Worm (Caenorhabditis elegans) whole organism, L1 larva: Measurements from ENCODE around the gene str-5.

Experiments used
- C04F5.9 ChIP-seq: sonication (generic microtip); optimal IDR thresholded peaks from 2 replicates; lab custom pipeline; 2016; ENCODE audit warnings: missing genetic modification characterization, missing compliant biosample characterization
- Y116A8C.19 ChIP-seq: sonication (generic microtip); optimal IDR thresholded peaks from 2 replicates; lab custom pipeline; 2016; ENCODE audit warnings: missing compliant biosample characterization, missing genetic modification characterization, borderline replicate concordance
- blmp-1 ChIP-seq: fragments of 150-350 bp; optimal IDR thresholded peaks from 2 replicates; lab custom pipeline; 2014; ENCODE audit warnings: missing biosample characterization, missing genetic modification characterization
- ceh-8 ChIP-seq: fragments of 200-800 bp; sonication (Bioruptor generic); optimal IDR thresholded peaks from 2 replicates; lab custom pipeline; 2018; ENCODE audit warnings: mild to moderate bottlenecking, missing genetic modification characterization, moderate library complexity, missing compliant biosample characterization
- ceh-82 ChIP-seq, 3 experiments: fragments of 150-350 bp in 1 of 3; sonication (generic microtip) in 2 of 3; optimal IDR thresholded peaks; 2 replicates each; lab custom pipeline; 2014 to 2017; ENCODE audit warnings: missing biosample characterization in 3 of 3, missing genetic modification characterization in 3 of 3
- ceh-88 ChIP-seq: fragments of 200-800 bp; sonication (Bioruptor generic); IDR thresholded peaks from 2 replicates; pipeline ENCODE4 v1.3.6; 2022; ENCODE audit warnings: missing genetic modification characterization, missing compliant biosample characterization
- ceh-90 ChIP-seq: sonication (generic microtip); optimal IDR thresholded peaks from 2 replicates; lab custom pipeline; 2016; ENCODE audit warnings: missing genetic modification characterization, missing compliant biosample characterization
- ces-1 ChIP-seq: fragments of 150-350 bp; optimal IDR thresholded peaks from 2 replicates; lab custom pipeline; 2014; ENCODE audit warnings: missing biosample characterization, missing genetic modification reagents, missing genetic modification characterization
- efl-1 ChIP-seq, 4 experiments: fragments of 150-350 bp; optimal IDR thresholded peaks in 3 of 4; peaks in 1 of 4; 1 replicate in 1 of 4; 2 replicates in 3 of 4; lab custom pipeline; 2014; ENCODE audit warnings: missing biosample characterization in 2 of 4, missing genetic modification characterization in 2 of 4, missing genetic modification reagents in 2 of 4
- efl-3 ChIP-seq: fragments of 200-800 bp; sonication (Bioruptor generic); optimal IDR thresholded peaks from 2 replicates; lab custom pipeline; 2018; ENCODE audit warnings: mild to moderate bottlenecking, missing genetic modification characterization, missing compliant biosample characterization
- egl-13 ChIP-seq: sonication (generic microtip); optimal IDR thresholded peaks from 2 replicates; lab custom pipeline; 2016; ENCODE audit warnings: missing genotype, missing genetic modification reagents, missing genetic modification characterization, missing compliant biosample characterization
- fkh-4 ChIP-seq: sonication (generic microtip); optimal IDR thresholded peaks from 2 replicates; lab custom pipeline; 2016; ENCODE audit warnings: missing compliant biosample characterization, missing genetic modification characterization, borderline replicate concordance
- hpl-2 ChIP-seq: fragments of 150-350 bp; optimal IDR thresholded peaks from 2 replicates; lab custom pipeline; 2014; ENCODE audit warnings: missing biosample characterization, missing genetic modification reagents, missing genetic modification characterization
- isw-1 ChIP-seq: fragments of 200-800 bp; sonication (Bioruptor generic); IDR thresholded peaks from 2 replicates; pipeline ENCODE4 v1.3.6; 2022; ENCODE audit warnings: missing genetic modification characterization, missing compliant biosample characterization
- jun-1 ChIP-seq: fragments of 150-350 bp; optimal IDR thresholded peaks from 2 replicates; lab custom pipeline; 2014; ENCODE audit warnings: missing biosample characterization, missing genetic modification reagents, missing genetic modification characterization
- lin-14 ChIP-seq: fragments of 200-800 bp; sonication (Bioruptor generic); optimal IDR thresholded peaks from 2 replicates; lab custom pipeline; 2018; ENCODE audit warnings: mild to moderate bottlenecking, missing genetic modification characterization, moderate library complexity, missing compliant biosample characterization
- lin-15B ChIP-seq: fragments of 150-350 bp; sonication (generic microtip); optimal IDR thresholded peaks from 3 replicates; lab custom pipeline; 2014; ENCODE audit warnings: missing biosample characterization, missing genetic modification characterization
- lin-35 ChIP-seq, 2 experiments: fragments of 150-350 bp; optimal IDR thresholded peaks; 2 replicates each; lab custom pipeline; 2014; ENCODE audit warnings: missing biosample characterization in 2 of 2, missing genetic modification characterization in 2 of 2, missing genetic modification reagents in 2 of 2
- lin-39 ChIP-seq: fragments of 150-350 bp; optimal IDR thresholded peaks from 2 replicates; lab custom pipeline; 2014; ENCODE audit warnings: missing biosample characterization, missing genetic modification reagents, missing genetic modification characterization
- lsy-2 ChIP-seq, 2 experiments: fragments of 150-350 bp; optimal IDR thresholded peaks; 2 replicates each; lab custom pipeline; 2014; ENCODE audit warnings: missing biosample characterization in 2 of 2, missing genetic modification characterization in 2 of 2
- mab-9 ChIP-seq: fragments of 200-800 bp; sonication (Bioruptor generic); IDR thresholded peaks from 2 replicates; pipeline ENCODE4 v1.3.6; 2022; ENCODE audit warnings: missing genetic modification reagents, missing genetic modification characterization, missing compliant biosample characterization
- mep-1 ChIP-seq: fragments of 150-350 bp; optimal IDR thresholded peaks from 2 replicates; lab custom pipeline; 2014; ENCODE audit warnings: missing biosample characterization, missing genetic modification characterization
- nhr-11 ChIP-seq: fragments of 150-350 bp; optimal IDR thresholded peaks from 2 replicates; lab custom pipeline; 2014; ENCODE audit warnings: missing biosample characterization, missing genetic modification characterization
- nhr-19 ChIP-seq: fragments of 200-800 bp; sonication (Bioruptor generic); conservative IDR thresholded peaks from 2 replicates; pipeline ENCODE4 v1.3.6; 2022; ENCODE audit warnings: missing genetic modification characterization, missing compliant biosample characterization
- nhr-20 ChIP-seq: sonication (generic microtip); optimal IDR thresholded peaks from 2 replicates; lab custom pipeline; 2016; ENCODE audit warnings: mild to moderate bottlenecking, missing genetic modification characterization, missing compliant biosample characterization
- nhr-28 ChIP-seq: fragments of 150-350 bp; optimal IDR thresholded peaks from 2 replicates; lab custom pipeline; 2014; ENCODE audit warnings: missing biosample characterization, missing genetic modification characterization
- nhr-90 ChIP-seq: sonication (generic microtip); optimal IDR thresholded peaks from 2 replicates; lab custom pipeline; 2016; ENCODE audit warnings: mild to moderate bottlenecking, missing genetic modification characterization, missing compliant biosample characterization; ENCODE audit not compliant: poor library complexity
- pag-3 ChIP-seq: sonication (generic microtip); optimal IDR thresholded peaks from 2 replicates; lab custom pipeline; 2017; ENCODE audit warnings: missing genetic modification characterization, mild to moderate bottlenecking, missing compliant biosample characterization, antibody characterized with exemption, borderline replicate concordance; ENCODE audit not compliant: insufficient read depth
- pax-3 ChIP-seq: fragments of 200-800 bp; sonication (Bioruptor generic); optimal IDR thresholded peaks from 2 replicates; lab custom pipeline; 2018; ENCODE audit warnings: mild to moderate bottlenecking, missing genetic modification characterization, moderate library complexity, missing compliant biosample characterization
- pqm-1 ChIP-seq: sonication (generic microtip); optimal IDR thresholded peaks from 3 replicates; lab custom pipeline; 2017; ENCODE audit warnings: missing biosample characterization, missing genetic modification characterization
- rnt-1 ChIP-seq: sonication (generic microtip); optimal IDR thresholded peaks from 2 replicates; lab custom pipeline; 2016; ENCODE audit warnings: mild to moderate bottlenecking, missing genetic modification characterization, moderate library complexity, missing compliant biosample characterization
- snpc-4 ChIP-seq: fragments of 150-350 bp; optimal IDR thresholded peaks from 2 replicates; lab custom pipeline; 2014; ENCODE audit warnings: missing biosample characterization, missing genetic modification characterization
- snu-23 ChIP-seq: sonication (generic microtip); optimal IDR thresholded peaks from 2 replicates; lab custom pipeline; 2016; ENCODE audit warnings: missing genetic modification characterization, missing compliant biosample characterization
- sox-4 ChIP-seq: sonication (generic microtip); optimal IDR thresholded peaks from 2 replicates; lab custom pipeline; 2016; ENCODE audit warnings: missing genetic modification characterization, missing compliant biosample characterization
- sup-37 ChIP-seq: fragments of 200-800 bp; sonication (Bioruptor generic); optimal IDR thresholded peaks from 2 replicates; lab custom pipeline; 2018; ENCODE audit warnings: mild to moderate bottlenecking, missing genetic modification characterization, missing compliant biosample characterization
- swsn-7 ChIP-seq: sonication (generic microtip); optimal IDR thresholded peaks from 2 replicates; lab custom pipeline; 2016; ENCODE audit warnings: missing genetic modification characterization, missing compliant biosample characterization
- unc-130 ChIP-seq: fragments of 150-350 bp; optimal IDR thresholded peaks from 2 replicates; lab custom pipeline; 2017; ENCODE audit warnings: missing biosample characterization, missing genetic modification characterization, inconsistent platforms
- unc-30 ChIP-seq: sonication (generic microtip); optimal IDR thresholded peaks from 2 replicates; lab custom pipeline; 2017; ENCODE audit warnings: missing biosample characterization, missing genetic modification characterization
- unc-86 ChIP-seq: sonication (generic microtip); optimal IDR thresholded peaks from 2 replicates; lab custom pipeline; 2016; ENCODE audit warnings: missing genetic modification characterization, missing compliant biosample characterization
- xbp-1 ChIP-seq: sonication (generic microtip); optimal IDR thresholded peaks from 2 replicates; lab custom pipeline; 2016; ENCODE audit warnings: missing genetic modification characterization, missing compliant biosample characterization

The str-5 gene

ce11 chrV:15766122-15766594 is 13.1 kb downstream of the str-5 start, which contains the start of the genes haf-3 and F57A10.2 (continued):
- peak; percentile 85 for TF ChIP-seq mab-9 (GFP tag; lab: Robert Waterston, UW)
- TF ChIP-seq pax-3 (tag; lab: Kevin White, UChicago) = peak; percentile 80
- TF ChIP-seq lin-15B = peak; percentile 88
- peak; percentile 92 for TF ChIP-seq snpc-4 (tag; lab: Kevin White, UChicago)
- TF ChIP-seq lsy-2 (tag; optimal IDR thresholded peaks at IDR 0.05; lab: Kevin White, UChicago) = peak; percentile 94 to 95
- TF ChIP-seq unc-86 (tag; lab: Kevin White, UChicago) = peak; percentile 92
- peak; percentile 95 for TF ChIP-seq swsn-7
- TF ChIP-seq ceh-90 (tag; lab: Kevin White, UChicago) = peak; percentile 60
- TF ChIP-seq efl-3 (GFP tag; lab: Kevin White, UChicago) = peak; percentile 60
- TF ChIP-seq lin-35 (GFP tag; optimal IDR thresholded peaks at IDR 0.05; lab: Kevin White, UChicago) = peak; percentile 99
- peak; percentile 11 for TF ChIP-seq hpl-2 (GFP tag; lab: Kevin White, UChicago)
- peak; percentile 94 for TF ChIP-seq lin-39 (tag; lab: Kevin White, UChicago)
- no peak for TF ChIP-seq pag-3
- peak; percentile 87 for TF ChIP-seq sox-4 (tag; lab: Kevin White, UChicago)
- TF ChIP-seq jun-1 (tag; lab: Kevin White, UChicago) = peak; percentile 82
- peak; percentile 90 for TF ChIP-seq unc-130
- peak; percentile 79 for TF ChIP-seq blmp-1 (tag; lab: Kevin White, UChicago)
- TF ChIP-seq isw-1 (GFP tag; lab: Robert Waterston, UW) = peak; percentile 91
- TF ChIP-seq xbp-1 (tag; lab: Kevin White, UChicago) = peak; percentile 95
- TF ChIP-seq efl-1 (optimal IDR thresholded peaks at IDR 0.05; lab: Kevin White, UChicago) = peak; percentile 97 to 99
- TF ChIP-seq efl-1 (GFP tag; optimal IDR thresholded peaks at IDR 0.05 in 1 of 2; lab: Kevin White, UChicago) = peak; percentile 99 to 100
- TF ChIP-seq nhr-11 (tag; lab: Kevin White, UChicago) = peak; percentile 90
- no peak for TF ChIP-seq Y116A8C.19 (tag; lab: Kevin White, UChicago)
- peak; percentile 39 for TF ChIP-seq nhr-28
- TF ChIP-seq snu-23 = peak; percentile 97
- peak; percentile 95 for TF ChIP-seq lin-14 (GFP tag; lab: Kevin White, UChicago)
- peak; percentile 66 for TF ChIP-seq C04F5.9
- no peak for TF ChIP-seq pqm-1
- TF ChIP-seq ceh-82 (tag; optimal IDR thresholded peaks at IDR 0.05; lab: Kevin White, UChicago) = peak; percentile 96 to 97 (median 97)
- peak; percentile 92 for TF ChIP-seq egl-13 (tag; lab: Kevin White, UChicago)
- no peak for TF ChIP-seq unc-30 (tag; lab: Kevin White, UChicago)
- peak; percentile 96 for TF ChIP-seq nhr-90

ce11 chrV:15767385-15767784 is 14.3 kb downstream of the str-5 start:
- peak; percentile 17; the same call in 1 of the 2 replicates for TF ChIP-seq nhr-19 (GFP tag; lab: Robert Waterston, UW)

- no peak for TF ChIP-seq efl-1 (optimal IDR thresholded peaks at IDR 0.05; lab: Kevin White, UChicago)
- TF ChIP-seq efl-1 (GFP tag; optimal IDR thresholded peaks at IDR 0.05 in 1 of 2; lab: Kevin White, UChicago) = peak in 1 of 2 experiments; percentile 81
- no peak for TF ChIP-seq rnt-1 (tag; lab: Kevin White, UChicago)
Measured at ce11 chrV:15769072-15769471, 16.0 kb downstream of the str-5 start, which contains the start of gene F57A10.4. Gene F57A10.4 (plus strand): TSS chrV:15769438.

- TF ChIP-seq Y116A8C.19 (tag; lab: Kevin White, UChicago) (no peak), nhr-20 (tag; lab: Kevin White, UChicago) (no peak), ces-1 (GFP tag; lab: Kevin White, UChicago) (no peak), xbp-1 (tag; lab: Kevin White, UChicago) (no peak), ceh-88 (GFP tag; lab: Robert Waterston, UW) (no peak), mep-1 (tag; lab: Kevin White, UChicago) (no peak), fkh-4 (tag; lab: Kevin White, UChicago) (no peak), ceh-8 (no peak), sup-37 (GFP tag; lab: Kevin White, UChicago) (no peak), nhr-19 (GFP tag; lab: Robert Waterston, UW) (no peak), nhr-90 (no peak)
Measured at ce11 chrV:15773141-15773540, 20.1 kb downstream of the str-5 start, which contains the start of gene nhr-60. Gene nhr-60 (minus strand): TSS chrV:15773241.
